Worm (Caenorhabditis elegans) whole organism, L1 larva: ENCODE measurements around the gene lro-1.
A peak's percentile ranks its signal among the peaks of the same experiment; 100 is the strongest.

Source experiments
- C04F5.9 ChIP-seq: sonication (generic microtip); optimal IDR thresholded peaks from 2 replicates; lab custom pipeline; 2016; ENCODE audit warnings: missing genetic modification characterization, missing compliant biosample characterization
- C34B4.2 ChIP-seq: sonication (generic microtip); optimal IDR thresholded peaks from 2 replicates; lab custom pipeline; 2017; ENCODE audit warnings: mild to moderate bottlenecking, missing genetic modification characterization, missing compliant biosample characterization
- F16B12.6 ChIP-seq: fragments of 150-350 bp; optimal IDR thresholded peaks from 2 replicates; lab custom pipeline; 2014; ENCODE audit warnings: missing biosample characterization, missing genetic modification characterization
- Y116A8C.19 ChIP-seq: sonication (generic microtip); optimal IDR thresholded peaks from 2 replicates; lab custom pipeline; 2016; ENCODE audit warnings: missing compliant biosample characterization, missing genetic modification characterization, borderline replicate concordance
- alr-1 ChIP-seq: fragments of 200-800 bp; sonication (Bioruptor generic); optimal IDR thresholded peaks from 2 replicates; lab custom pipeline; 2018; ENCODE audit warnings: borderline replicate concordance, mild to moderate bottlenecking, missing genetic modification characterization, missing compliant biosample characterization
- blmp-1 ChIP-seq: fragments of 150-350 bp; optimal IDR thresholded peaks from 2 replicates; lab custom pipeline; 2014; ENCODE audit warnings: missing biosample characterization, missing genetic modification characterization
- ceh-63 ChIP-seq: fragments of 200-800 bp; sonication (Bioruptor generic); optimal IDR thresholded peaks from 2 replicates; lab custom pipeline; 2018; ENCODE audit warnings: mild to moderate bottlenecking, missing genetic modification characterization, missing compliant biosample characterization
- ceh-8 ChIP-seq: fragments of 200-800 bp; sonication (Bioruptor generic); optimal IDR thresholded peaks from 2 replicates; lab custom pipeline; 2018; ENCODE audit warnings: mild to moderate bottlenecking, missing genetic modification characterization, moderate library complexity, missing compliant biosample characterization
- ceh-88 ChIP-seq: fragments of 200-800 bp; sonication (Bioruptor generic); IDR thresholded peaks from 2 replicates; pipeline ENCODE4 v1.3.6; 2022; ENCODE audit warnings: missing genetic modification characterization, missing compliant biosample characterization
- ceh-90 ChIP-seq: sonication (generic microtip); optimal IDR thresholded peaks from 2 replicates; lab custom pipeline; 2016; ENCODE audit warnings: missing genetic modification characterization, missing compliant biosample characterization
- dpl-1 ChIP-seq, 3 experiments: fragments of 150-350 bp in 2 of 3; sonication (generic microtip) in 1 of 3; optimal IDR thresholded peaks; 2 replicates each; lab custom pipeline; 2014 to 2017; ENCODE audit warnings: missing biosample characterization in 3 of 3, missing genetic modification characterization in 3 of 3, missing genetic modification reagents in 3 of 3
- dsc-1 ChIP-seq: sonication (generic microtip); optimal IDR thresholded peaks from 2 replicates; lab custom pipeline; 2016; ENCODE audit warnings: mild to moderate bottlenecking, missing genetic modification characterization, missing compliant biosample characterization
- efl-3 ChIP-seq: fragments of 200-800 bp; sonication (Bioruptor generic); optimal IDR thresholded peaks from 2 replicates; lab custom pipeline; 2018; ENCODE audit warnings: mild to moderate bottlenecking, missing genetic modification characterization, missing compliant biosample characterization
- egl-13 ChIP-seq: sonication (generic microtip); optimal IDR thresholded peaks from 2 replicates; lab custom pipeline; 2016; ENCODE audit warnings: missing genotype, missing genetic modification reagents, missing genetic modification characterization, missing compliant biosample characterization
- egl-27 ChIP-seq, 2 experiments: fragments of 150-350 bp in 1 of 2; sonication (generic microtip); optimal IDR thresholded peaks; 3 replicates each; lab custom pipeline; 2017 to 2018; ENCODE audit warnings: missing biosample characterization in 2 of 2, missing genetic modification characterization in 2 of 2, missing genetic modification reagents in 2 of 2
- elt-2 ChIP-seq: sonication (generic microtip); optimal IDR thresholded peaks from 2 replicates; lab custom pipeline; 2016; ENCODE audit warnings: missing genetic modification characterization, mild to moderate bottlenecking, inconsistent platforms, missing compliant biosample characterization, missing genetic modification reagents
- ets-5 ChIP-seq: fragments of 200-800 bp; sonication (Bioruptor generic); IDR thresholded peaks from 2 replicates; pipeline ENCODE4 v1.3.6; 2022; ENCODE audit warnings: missing genetic modification characterization, missing compliant biosample characterization
- fkh-4 ChIP-seq: sonication (generic microtip); optimal IDR thresholded peaks from 2 replicates; lab custom pipeline; 2016; ENCODE audit warnings: missing compliant biosample characterization, missing genetic modification characterization, borderline replicate concordance
- hlh-17 ChIP-seq: fragments of 200-800 bp; sonication (Bioruptor generic); optimal IDR thresholded peaks from 2 replicates; lab custom pipeline; 2018; ENCODE audit warnings: missing genetic modification characterization, mild to moderate bottlenecking, missing compliant biosample characterization, moderate library complexity, borderline replicate concordance
- hlh-4 ChIP-seq: sonication (generic microtip); optimal IDR thresholded peaks from 2 replicates; lab custom pipeline; 2016; ENCODE audit warnings: mild to moderate bottlenecking, missing genetic modification characterization, missing compliant biosample characterization
- irx-1 ChIP-seq: sonication (generic microtip); optimal IDR thresholded peaks from 2 replicates; lab custom pipeline; 2016; ENCODE audit warnings: missing genetic modification characterization, missing compliant biosample characterization
- lin-13 ChIP-seq: fragments of 150-350 bp; optimal IDR thresholded peaks from 2 replicates; lab custom pipeline; 2014; ENCODE audit warnings: missing biosample characterization, missing genetic modification reagents, missing genetic modification characterization
- lin-35 ChIP-seq, 2 experiments: fragments of 150-350 bp; optimal IDR thresholded peaks; 2 replicates each; lab custom pipeline; 2014; ENCODE audit warnings: missing biosample characterization in 2 of 2, missing genetic modification characterization in 2 of 2, missing genetic modification reagents in 2 of 2
- lir-3 ChIP-seq: sonication (generic microtip); optimal IDR thresholded peaks from 2 replicates; lab custom pipeline; 2016; ENCODE audit warnings: mild to moderate bottlenecking, missing genetic modification characterization, moderate library complexity, missing compliant biosample characterization; ENCODE audit not compliant: poor library complexity
- lsy-2 ChIP-seq, 2 experiments: fragments of 150-350 bp; optimal IDR thresholded peaks; 2 replicates each; lab custom pipeline; 2014; ENCODE audit warnings: missing biosample characterization in 2 of 2, missing genetic modification characterization in 2 of 2
- mab-9 ChIP-seq: fragments of 200-800 bp; sonication (Bioruptor generic); IDR thresholded peaks from 2 replicates; pipeline ENCODE4 v1.3.6; 2022; ENCODE audit warnings: missing genetic modification reagents, missing genetic modification characterization, missing compliant biosample characterization
- mef-2 ChIP-seq: fragments of 150-350 bp; optimal IDR thresholded peaks from 2 replicates; lab custom pipeline; 2014; ENCODE audit warnings: missing biosample characterization, missing genetic modification characterization
- nhr-12 ChIP-seq: sonication (generic microtip); optimal IDR thresholded peaks from 2 replicates; lab custom pipeline; 2017; ENCODE audit warnings: missing biosample characterization, missing genetic modification characterization
- nhr-20 ChIP-seq: sonication (generic microtip); optimal IDR thresholded peaks from 2 replicates; lab custom pipeline; 2016; ENCODE audit warnings: mild to moderate bottlenecking, missing genetic modification characterization, missing compliant biosample characterization
- nhr-28 ChIP-seq: fragments of 150-350 bp; optimal IDR thresholded peaks from 2 replicates; lab custom pipeline; 2014; ENCODE audit warnings: missing biosample characterization, missing genetic modification characterization
- nhr-47 ChIP-seq: sonication (generic microtip); optimal IDR thresholded peaks from 2 replicates; lab custom pipeline; 2016; ENCODE audit warnings: mild to moderate bottlenecking, missing genetic modification characterization, moderate library complexity, missing compliant biosample characterization
- nhr-71 ChIP-seq: sonication (generic microtip); optimal IDR thresholded peaks from 2 replicates; lab custom pipeline; 2016; ENCODE audit warnings: mild to moderate bottlenecking, missing genetic modification characterization, moderate library complexity, missing compliant biosample characterization
- nhr-76 ChIP-seq: sonication (generic microtip); optimal IDR thresholded peaks from 2 replicates; lab custom pipeline; 2017; ENCODE audit warnings: missing biosample characterization, missing genetic modification characterization
- nhr-77 ChIP-seq: fragments of 150-350 bp; optimal IDR thresholded peaks from 2 replicates; lab custom pipeline; 2014; ENCODE audit warnings: missing biosample characterization, missing genetic modification characterization
- nhr-84 ChIP-seq: sonication (generic microtip); optimal IDR thresholded peaks from 2 replicates; lab custom pipeline; 2017; ENCODE audit warnings: missing biosample characterization, missing genetic modification characterization
- nhr-85 ChIP-seq: sonication (generic microtip); peaks from one replicate; lab custom pipeline; 2016; ENCODE audit warnings: missing genetic modification characterization, inconsistent platforms, missing compliant biosample characterization
- pag-3 ChIP-seq: sonication (generic microtip); optimal IDR thresholded peaks from 2 replicates; lab custom pipeline; 2017; ENCODE audit warnings: missing genetic modification characterization, mild to moderate bottlenecking, missing compliant biosample characterization, antibody characterized with exemption, borderline replicate concordance; ENCODE audit not compliant: insufficient read depth
- pqm-1 ChIP-seq: sonication (generic microtip); optimal IDR thresholded peaks from 3 replicates; lab custom pipeline; 2017; ENCODE audit warnings: missing biosample characterization, missing genetic modification characterization
- rnt-1 ChIP-seq: sonication (generic microtip); optimal IDR thresholded peaks from 2 replicates; lab custom pipeline; 2016; ENCODE audit warnings: mild to moderate bottlenecking, missing genetic modification characterization, moderate library complexity, missing compliant biosample characterization
- skn-1 ChIP-seq: fragments of 150-350 bp; optimal IDR thresholded peaks from 2 replicates; lab custom pipeline; 2014; ENCODE audit warnings: missing biosample characterization, missing genetic modification characterization
- snu-23 ChIP-seq: sonication (generic microtip); optimal IDR thresholded peaks from 2 replicates; lab custom pipeline; 2016; ENCODE audit warnings: missing genetic modification characterization, missing compliant biosample characterization
- sox-4 ChIP-seq: sonication (generic microtip); optimal IDR thresholded peaks from 2 replicates; lab custom pipeline; 2016; ENCODE audit warnings: missing genetic modification characterization, missing compliant biosample characterization
- sptf-1 ChIP-seq: fragments of 150-350 bp; optimal IDR thresholded peaks from 2 replicates; lab custom pipeline; 2014; ENCODE audit warnings: missing biosample characterization, missing genetic modification characterization
- sup-37 ChIP-seq: fragments of 200-800 bp; sonication (Bioruptor generic); optimal IDR thresholded peaks from 2 replicates; lab custom pipeline; 2018; ENCODE audit warnings: mild to moderate bottlenecking, missing genetic modification characterization, missing compliant biosample characterization
- swsn-7 ChIP-seq: sonication (generic microtip); optimal IDR thresholded peaks from 2 replicates; lab custom pipeline; 2016; ENCODE audit warnings: missing genetic modification characterization, missing compliant biosample characterization
- tbx-2 ChIP-seq: sonication (generic microtip); optimal IDR thresholded peaks from 2 replicates; lab custom pipeline; 2016; ENCODE audit warnings: missing genetic modification characterization, missing compliant biosample characterization
- tlp-1 ChIP-seq: fragments of 150-350 bp; optimal IDR thresholded peaks from 2 replicates; lab custom pipeline; 2014; ENCODE audit warnings: missing biosample characterization, missing genetic modification characterization
- unc-30 ChIP-seq: sonication (generic microtip); optimal IDR thresholded peaks from 2 replicates; lab custom pipeline; 2017; ENCODE audit warnings: missing biosample characterization, missing genetic modification characterization
- unc-62 ChIP-seq: fragments of 150-350 bp; optimal IDR thresholded peaks from 2 replicates; lab custom pipeline; 2014; ENCODE audit warnings: missing biosample characterization, missing genetic modification reagents, missing genetic modification characterization
- unc-98 ChIP-seq: fragments of 200-800 bp; sonication (Bioruptor generic); IDR thresholded peaks from 2 replicates; pipeline ENCODE4 v1.3.6; 2022; ENCODE audit warnings: missing genetic modification characterization, missing compliant biosample characterization
- vab-15 ChIP-seq: sonication (generic microtip); optimal IDR thresholded peaks from 2 replicates; lab custom pipeline; 2017; ENCODE audit warnings: missing genotype, mild to moderate bottlenecking, missing genetic modification characterization, missing compliant biosample characterization
- zag-1 ChIP-seq: fragments of 150-350 bp; optimal IDR thresholded peaks from 2 replicates; lab custom pipeline; 2014; ENCODE audit warnings: missing biosample characterization, missing genetic modification characterization
- zip-4 ChIP-seq: fragments of 200-800 bp; sonication (Bioruptor generic); optimal IDR thresholded peaks from 2 replicates; lab custom pipeline; 2018; ENCODE audit warnings: mild to moderate bottlenecking, missing genetic modification characterization, moderate library complexity, missing compliant biosample characterization
- ztf-11 ChIP-seq, 2 experiments: sonication (generic microtip); optimal IDR thresholded peaks; 2 replicates each; lab custom pipeline; 2016 to 2017; ENCODE audit warnings: missing genetic modification characterization in 2 of 2, missing biosample characterization in 1 of 2, missing compliant biosample characterization in 1 of 2

Gene lro-1

ce11 chrX:6320887-6321286 lies 49.0 kb downstream of the lro-1 start (continued):
- TF ChIP-seq unc-62 (GFP tag; lab: Kevin White, UChicago) (no peak), nhr-28 (no peak), snu-23 (GFP tag; lab: Kevin White, UChicago) (peak; percentile 52), mab-9 (GFP tag; lab: Robert Waterston, UW) (no peak), hlh-17 (GFP tag; lab: Kevin White, UChicago) (no peak), fkh-4 (no peak), elt-2 (tag; lab: Kevin White, UChicago) (no peak), sup-37 (GFP tag; lab: Kevin White, UChicago) (no peak), blmp-1 (tag; lab: Kevin White, UChicago) (peak; percentile 77), sox-4 (tag; lab: Kevin White, UChicago) (no peak), sptf-1 (tag; lab: Kevin White, UChicago) (no peak), unc-98 (no peak), nhr-47 (tag; lab: Kevin White, UChicago) (no peak), nhr-12 (tag; lab: Kevin White, UChicago) (no peak), C04F5.9 (tag; lab: Kevin White, UChicago) (no peak), F16B12.6 (tag; lab: Kevin White, UChicago) (no peak), irx-1 (tag; lab: Kevin White, UChicago) (peak; percentile 20), rnt-1 (tag; lab: Kevin White, UChicago) (no peak), ceh-63 (GFP tag; lab: Kevin White, UChicago) (no peak), swsn-7 (tag; lab: Kevin White, UChicago) (no peak), tbx-2 (tag; lab: Kevin White, UChicago) (peak; percentile 36), tlp-1 (tag; lab: Kevin White, UChicago) (no peak), egl-27 (tag; optimal IDR thresholded peaks at IDR 0.05; lab: Kevin White, UChicago) (no peak), alr-1 (tag; lab: Kevin White, UChicago) (no peak), pag-3 (peak; percentile 80), ceh-90 (tag; lab: Kevin White, UChicago) (no peak), nhr-85 (tag; lab: Kevin White, UChicago) (peak; percentile 92), nhr-76 (tag; lab: Kevin White, UChicago) (no peak), nhr-84 (no peak), ceh-88 (GFP tag; lab: Robert Waterston, UW) (no peak), ets-5 (no peak), nhr-77 (no peak), efl-3 (no peak), nhr-20 (peak; percentile 59), nhr-71 (peak; percentile 32), unc-30 (tag; lab: Kevin White, UChicago) (no peak), Y116A8C.19 (no peak), hlh-4 (tag; lab: Kevin White, UChicago) (no peak), lin-35 (GFP tag; optimal IDR thresholded peaks at IDR 0.05; lab: Kevin White, UChicago) (no peak), lir-3 (tag; lab: Kevin White, UChicago) (no peak), lsy-2 (tag; optimal IDR thresholded peaks at IDR 0.05; lab: Kevin White, UChicago) (no peak), dpl-1 (GFP tag; optimal IDR thresholded peaks at IDR 0.05; lab: Kevin White, UChicago) (no peak)

ce11 chrX:6321380-6321779 lies 49.5 kb downstream of the lro-1 start:
- no peak for TF ChIP-seq zag-1 (tag; lab: Kevin White, UChicago)
- no peak for TF ChIP-seq unc-98
- TF ChIP-seq nhr-47 (tag; lab: Kevin White, UChicago): no peak
- TF ChIP-seq mef-2: no peak
- TF ChIP-seq zip-4 (GFP tag; lab: Kevin White, UChicago): no peak
- no peak for TF ChIP-seq vab-15
- no peak for TF ChIP-seq ztf-11 (tag; optimal IDR thresholded peaks at IDR 0.05; lab: Kevin White, UChicago)
- TF ChIP-seq lin-13 (GFP tag; lab: Kevin White, UChicago): no peak
- no peak for TF ChIP-seq ceh-8 (GFP tag; lab: Kevin White, UChicago)
- no peak for TF ChIP-seq skn-1
- no peak for TF ChIP-seq pqm-1 (tag; lab: Kevin White, UChicago)
- TF ChIP-seq mab-9 (GFP tag; lab: Robert Waterston, UW): no peak
- TF ChIP-seq sup-37 (GFP tag; lab: Kevin White, UChicago): no peak
- no peak for TF ChIP-seq dsc-1 (tag; lab: Kevin White, UChicago)
- TF ChIP-seq egl-13 (tag; lab: Kevin White, UChicago): no peak
- no peak for TF ChIP-seq C34B4.2 (tag; lab: Kevin White, UChicago)
